Worm (Caenorhabditis elegans) whole organism, young adult: ENCODE results near the gene C01G10.4.

Source experiments
- B0019.2 ChIP-seq: fragments of 200-800 bp; sonication (Bioruptor generic); conservative IDR thresholded peaks from 2 replicates; pipeline ENCODE4 v1.3.6; 2022; ENCODE audit warnings: missing genetic modification reagents, missing genetic modification characterization, missing compliant biosample characterization
- C06A6.2 ChIP-seq: fragments of 200-800 bp; sonication (Bioruptor generic); conservative IDR thresholded peaks from 2 replicates; pipeline ENCODE4 v1.3.6; 2022; ENCODE audit warnings: missing genetic modification characterization, missing compliant biosample characterization
- D2030.7 ChIP-seq: fragments of 200-800 bp; sonication (Bioruptor generic); IDR thresholded peaks from 2 replicates; pipeline ENCODE4 v1.3.6; 2022; ENCODE audit warnings: missing genetic modification reagents, missing genetic modification characterization, missing compliant biosample characterization
- F23B12.7 ChIP-seq: sonication (generic microtip); optimal IDR thresholded peaks from 2 replicates; lab custom pipeline; 2017; ENCODE audit warnings: missing genetic modification characterization, mild to moderate bottlenecking, missing compliant biosample characterization, antibody characterized with exemption, moderate library complexity; ENCODE audit not compliant: insufficient read depth
- F33H1.4 ChIP-seq: fragments of 200-800 bp; sonication (Bioruptor generic); IDR thresholded peaks from 2 replicates; pipeline ENCODE4 v1.3.6; 2022; ENCODE audit warnings: missing genetic modification reagents, missing genetic modification characterization, missing compliant biosample characterization
- F57A8.1 ChIP-seq: fragments of 200-800 bp; sonication (Bioruptor generic); optimal IDR thresholded peaks from 2 replicates; lab custom pipeline; 2018; ENCODE audit warnings: mild to moderate bottlenecking, missing genetic modification characterization, moderate library complexity, missing compliant biosample characterization
- K12H6.12 ChIP-seq: fragments of 200-800 bp; sonication (Bioruptor generic); optimal IDR thresholded peaks from 2 replicates; lab custom pipeline; 2018; ENCODE audit warnings: mild to moderate bottlenecking, missing genetic modification characterization, missing compliant biosample characterization
- T26A5.8 ChIP-seq: sonication (generic microtip); optimal IDR thresholded peaks from 2 replicates; lab custom pipeline; 2016; ENCODE audit warnings: missing genetic modification characterization, missing compliant biosample characterization
- Y95B8A.8 ChIP-seq: fragments of 200-800 bp; sonication (Bioruptor generic); IDR thresholded peaks from 2 replicates; pipeline ENCODE4 v1.3.6; 2022; ENCODE audit warnings: missing genetic modification reagents, missing genetic modification characterization, missing compliant biosample characterization
- ama-1 ChIP-seq, 3 experiments: fragments of 150-350 bp in 1 of 3; sonication (generic microtip) in 2 of 3; optimal IDR thresholded peaks; 2 replicates each; lab custom pipeline; 2014 to 2018; ENCODE audit warnings: missing biosample characterization in 2 of 3, missing genetic modification characterization in 2 of 3, missing genetic modification reagents in 2 of 3
- aptf-3 ChIP-seq: fragments of 200-800 bp; sonication (Bioruptor generic); IDR thresholded peaks from 2 replicates; pipeline ENCODE4 v1.3.6; 2022; ENCODE audit warnings: missing genetic modification characterization, missing compliant biosample characterization
- attf-3 ChIP-seq: fragments of 200-800 bp; sonication (Bioruptor generic); conservative IDR thresholded peaks from 2 replicates; pipeline ENCODE4 v1.3.6; 2022; ENCODE audit warnings: missing genetic modification reagents, missing genetic modification characterization, missing compliant biosample characterization
- ccch-3 ChIP-seq: fragments of 200-800 bp; sonication (Bioruptor generic); optimal IDR thresholded peaks from 2 replicates; lab custom pipeline; 2018; ENCODE audit warnings: mild to moderate bottlenecking, missing genetic modification characterization, missing compliant biosample characterization
- cebp-1 ChIP-seq, 2 experiments: fragments of 200-800 bp in 1 of 2; sonication (Bioruptor generic) in 1 of 2; sonication (generic microtip) in 1 of 2; IDR thresholded peaks in 1 of 2; optimal IDR thresholded peaks in 1 of 2; 2 replicates each; pipeline versions ENCODE4 v1.3.6 to Lab custom; 2017 to 2022; ENCODE audit warnings: missing compliant biosample characterization in 2 of 2, missing genetic modification characterization in 2 of 2, mild to moderate bottlenecking in 1 of 2, missing genetic modification reagents in 1 of 2, moderate library complexity in 1 of 2
- ceh-79 ChIP-seq: sonication (generic microtip); optimal IDR thresholded peaks from 2 replicates; lab custom pipeline; 2017; ENCODE audit warnings: mild to moderate bottlenecking, missing genetic modification characterization, missing compliant biosample characterization
- ceh-91 ChIP-seq: fragments of 200-800 bp; sonication (Bioruptor generic); IDR thresholded peaks from 2 replicates; pipeline ENCODE4 v1.3.6; 2022; ENCODE audit warnings: missing genetic modification reagents, missing genetic modification characterization, missing compliant biosample characterization
- die-1 ChIP-seq: sonication (generic microtip); optimal IDR thresholded peaks from 2 replicates; lab custom pipeline; 2016; ENCODE audit warnings: missing genotype, mild to moderate bottlenecking, missing genetic modification characterization, missing compliant biosample characterization
- dpl-1 ChIP-seq: fragments of 150-350 bp; optimal IDR thresholded peaks from 2 replicates; lab custom pipeline; 2014; ENCODE audit warnings: missing biosample characterization, missing genetic modification reagents, missing genetic modification characterization
- efl-1 ChIP-seq: fragments of 150-350 bp; optimal IDR thresholded peaks from 2 replicates; lab custom pipeline; 2014; ENCODE audit warnings: missing biosample characterization, missing genetic modification reagents, missing genetic modification characterization
- him-1 ChIP-seq: sonication (generic microtip); optimal IDR thresholded peaks from 2 replicates; lab custom pipeline; 2016; ENCODE audit warnings: missing genotype, missing genetic modification reagents, missing genetic modification characterization, missing compliant biosample characterization
- hlh-12 ChIP-seq: sonication (generic microtip); optimal IDR thresholded peaks from 2 replicates; lab custom pipeline; 2016; ENCODE audit warnings: missing genetic modification characterization, missing compliant biosample characterization
- hmg-1.2 ChIP-seq: fragments of 200-800 bp; sonication (Bioruptor generic); IDR thresholded peaks from 2 replicates; pipeline ENCODE4 v1.3.6; 2022; ENCODE audit warnings: missing genetic modification reagents, missing genetic modification characterization, missing compliant biosample characterization
- hrde-1 ChIP-seq: sonication (generic microtip); optimal IDR thresholded peaks from 2 replicates; lab custom pipeline; 2016; ENCODE audit warnings: missing genetic modification characterization, mild to moderate bottlenecking, missing compliant biosample characterization, moderate library complexity, missing genotype, missing genetic modification reagents, borderline replicate concordance
- hsf-1 ChIP-seq: fragments of 200-800 bp; sonication (Bioruptor generic); IDR thresholded peaks from 2 replicates; pipeline ENCODE4 v1.3.6; 2022; ENCODE audit warnings: missing genetic modification reagents, missing genetic modification characterization, missing compliant biosample characterization
- let-607 ChIP-seq, 2 experiments: fragments of 200-800 bp in 1 of 2; sonication (Bioruptor generic) in 1 of 2; sonication (generic microtip) in 1 of 2; optimal IDR thresholded peaks; 2 replicates each; lab custom pipeline; 2016 to 2018; ENCODE audit warnings: mild to moderate bottlenecking in 2 of 2, missing compliant biosample characterization in 2 of 2, missing genetic modification characterization in 2 of 2, moderate library complexity in 2 of 2, missing genotype in 1 of 2
- lin-26 ChIP-seq: fragments of 200-800 bp; sonication (Bioruptor generic); IDR thresholded peaks from 2 replicates; pipeline ENCODE4 v1.3.6; 2022; ENCODE audit warnings: missing genetic modification reagents, missing genetic modification characterization, missing compliant biosample characterization
- lin-54 ChIP-seq: fragments of 200-800 bp; sonication (Bioruptor generic); optimal IDR thresholded peaks from 2 replicates; lab custom pipeline; 2018; ENCODE audit warnings: mild to moderate bottlenecking, missing genetic modification characterization, missing compliant biosample characterization
- lsl-1 ChIP-seq: fragments of 200-800 bp; sonication (Bioruptor generic); optimal IDR thresholded peaks from 2 replicates; lab custom pipeline; 2018; ENCODE audit warnings: mild to moderate bottlenecking, missing genetic modification characterization, moderate library complexity, missing compliant biosample characterization
- madf-3 ChIP-seq: fragments of 200-800 bp; sonication (Bioruptor generic); IDR thresholded peaks from 2 replicates; pipeline ENCODE4 v1.3.6; 2022; ENCODE audit warnings: missing genetic modification reagents, missing genetic modification characterization, missing compliant biosample characterization
- madf-6 ChIP-seq: fragments of 200-800 bp; sonication (Bioruptor generic); IDR thresholded peaks from 2 replicates; pipeline ENCODE4 v1.3.6; 2022; ENCODE audit warnings: missing genetic modification reagents, missing genetic modification characterization, missing compliant biosample characterization
- madf-8 ChIP-seq: fragments of 200-800 bp; sonication (Bioruptor generic); conservative IDR thresholded peaks from 2 replicates; pipeline ENCODE4 v1.3.6; 2022; ENCODE audit warnings: missing genetic modification reagents, missing genetic modification characterization, missing compliant biosample characterization
- mcd-1 ChIP-seq: fragments of 200-800 bp; sonication (Bioruptor generic); IDR thresholded peaks from 2 replicates; pipeline ENCODE4 v1.3.6; 2022; ENCODE audit warnings: missing genetic modification reagents, missing genetic modification characterization, missing compliant biosample characterization
- pbrm-1 ChIP-seq: fragments of 200-800 bp; sonication (Bioruptor generic); IDR thresholded peaks from 2 replicates; pipeline ENCODE4 v1.3.6; 2022; ENCODE audit warnings: missing genetic modification reagents, missing genetic modification characterization, missing compliant biosample characterization
- rcor-1 ChIP-seq: fragments of 200-800 bp; sonication (Bioruptor generic); IDR thresholded peaks from 2 replicates; pipeline ENCODE4 v1.3.6; 2022; ENCODE audit warnings: missing genetic modification reagents, missing genetic modification characterization, missing compliant biosample characterization
- rpc-1 ChIP-seq, 2 experiments: fragments of 150-350 bp in 1 of 2; sonication (generic microtip) in 1 of 2; optimal IDR thresholded peaks; 2 replicates each; lab custom pipeline; 2014 to 2018; ENCODE audit warnings: missing biosample characterization in 1 of 2, missing genetic modification characterization in 1 of 2, missing genetic modification reagents in 1 of 2, missing genotype in 1 of 2
- sea-2 ChIP-seq: fragments of 200-800 bp; sonication (Bioruptor generic); IDR thresholded peaks from 2 replicates; pipeline ENCODE4 v1.3.6; 2022; ENCODE audit warnings: missing genetic modification characterization, missing compliant biosample characterization
- tlf-1 ChIP-seq: fragments of 200-800 bp; sonication (Bioruptor generic); optimal IDR thresholded peaks from 2 replicates; lab custom pipeline; 2018; ENCODE audit warnings: mild to moderate bottlenecking, missing genetic modification characterization, missing compliant biosample characterization
- unc-130 ChIP-seq: sonication (generic microtip); optimal IDR thresholded peaks from 2 replicates; lab custom pipeline; 2016; ENCODE audit warnings: missing genetic modification reagents, missing genetic modification characterization, missing compliant biosample characterization
- ztf-18 ChIP-seq: sonication (generic microtip); optimal IDR thresholded peaks from 2 replicates; lab custom pipeline; 2016; ENCODE audit warnings: missing genotype, mild to moderate bottlenecking, missing genetic modification characterization, missing compliant biosample characterization
- ztf-25 ChIP-seq: fragments of 200-800 bp; sonication (Bioruptor generic); IDR thresholded peaks from 2 replicates; pipeline ENCODE4 v1.3.6; 2022; ENCODE audit warnings: missing genetic modification reagents, missing genetic modification characterization, missing compliant biosample characterization
- ztf-26 ChIP-seq: sonication (generic microtip); optimal IDR thresholded peaks from 2 replicates; lab custom pipeline; 2017; ENCODE audit warnings: missing genetic modification characterization, missing compliant biosample characterization
- ztf-28 ChIP-seq: fragments of 200-800 bp; sonication (Bioruptor generic); IDR thresholded peaks from 2 replicates; pipeline ENCODE4 v1.3.6; 2022; ENCODE audit warnings: missing genetic modification reagents, missing genetic modification characterization, missing compliant biosample characterization
- ztf-3 ChIP-seq: fragments of 200-800 bp; sonication (Bioruptor generic); optimal IDR thresholded peaks from 2 replicates; lab custom pipeline; 2018; ENCODE audit warnings: mild to moderate bottlenecking, missing genetic modification characterization, missing compliant biosample characterization

C01G10.4 gene

DNA sequence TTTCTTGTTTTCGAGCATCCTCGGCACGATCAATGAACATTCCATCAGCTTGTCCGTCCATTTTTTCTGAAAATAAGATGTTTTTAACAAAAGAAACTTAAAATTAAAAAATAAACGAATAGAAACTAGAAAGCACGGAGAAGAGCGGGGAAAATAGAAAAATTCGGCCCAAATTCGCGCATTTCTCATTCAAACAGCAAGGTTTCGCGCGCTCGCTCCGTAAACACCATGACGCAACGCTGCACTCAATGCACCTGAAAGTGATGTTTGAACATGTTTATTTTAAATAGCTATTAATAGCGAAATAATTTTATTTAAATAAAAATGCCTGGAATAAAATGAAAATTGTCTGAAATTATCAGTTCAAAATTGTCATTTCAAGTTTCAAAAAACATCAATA, 30.0 kb upstream of the C01G10.4 start, which contains the start of the genes mcm-3 and C25D7.15 (continued):
- TF ChIP-seq ccch-3 (no peak), ztf-18 (tag; lab: Kevin White, UChicago) (peak; percentile 7), F33H1.4 (GFP tag; lab: Robert Waterston, UW) (peak; percentile 75), ztf-28 (GFP tag; lab: Robert Waterston, UW) (no peak), lin-54 (GFP tag; lab: Kevin White, UChicago) (peak; percentile 80), rcor-1 (GFP tag; lab: Robert Waterston, UW) (peak; percentile 50), hlh-12 (tag; lab: Kevin White, UChicago) (no peak), madf-3 (GFP tag; lab: Robert Waterston, UW) (peak; percentile 78; the same call in 1 of the 2 replicates), lin-26 (GFP tag; lab: Robert Waterston, UW) (no peak), cebp-1 (GFP tag; IDR thresholded peaks at IDR 0.05; lab: Robert Waterston, UW) (no peak), cebp-1 (tag; optimal IDR thresholded peaks at IDR 0.05; lab: Kevin White, UChicago) (peak; percentile 6), hrde-1 (tag; lab: Kevin White, UChicago) (no peak), rpc-1 (optimal IDR thresholded peaks at IDR 0.05; lab: Kevin White, UChicago) (no peak), rpc-1 (tag; optimal IDR thresholded peaks at IDR 0.05; lab: Kevin White, UChicago) (no peak), mcd-1 (GFP tag; lab: Robert Waterston, UW) (peak; percentile 49), dpl-1 (peak; percentile 89), C06A6.2 (GFP tag; lab: Robert Waterston, UW) (no peak), K12H6.12 (tag; lab: Kevin White, UChicago) (no peak), lsl-1 (GFP tag; lab: Kevin White, UChicago) (peak; percentile 78), ztf-25 (GFP tag; lab: Robert Waterston, UW) (no peak), hsf-1 (GFP tag; lab: Robert Waterston, UW) (peak; percentile 87), D2030.7 (peak; percentile 87), ztf-26 (tag; lab: Kevin White, UChicago) (no peak), madf-6 (GFP tag; lab: Robert Waterston, UW) (peak; percentile 97), ceh-91 (GFP tag; lab: Robert Waterston, UW) (peak; percentile 89), F23B12.7 (tag; lab: Kevin White, UChicago) (no peak), aptf-3 (no peak), hmg-1.2 (GFP tag; lab: Robert Waterston, UW) (peak; percentile 46; the same call in 1 of the 2 replicates), unc-130 (GFP tag; lab: Kevin White, UChicago) (peak; percentile 0), ama-1 (optimal IDR thresholded peaks at IDR 0.05; lab: Kevin White, UChicago) (no peak), ama-1 (GFP tag; optimal IDR thresholded peaks at IDR 0.05; lab: Kevin White, UChicago) (no peak), T26A5.8 (tag; lab: Kevin White, UChicago) (no peak), die-1 (tag; lab: Kevin White, UChicago) (no peak), B0019.2 (GFP tag; lab: Robert Waterston, UW) (peak; percentile 84), attf-3 (GFP tag; lab: Robert Waterston, UW) (0 out of 2 replicates have a peak, but pooled peaks have one; percentile 42), pbrm-1 (peak; percentile 63; the same call in 1 of the 2 replicates), let-607 (tag; optimal IDR thresholded peaks at IDR 0.05; lab: Kevin White, UChicago) (no peak), F57A8.1 (GFP tag; lab: Kevin White, UChicago) (no peak), tlf-1 (GFP tag; lab: Kevin White, UChicago) (peak; percentile 68), him-1 (tag; lab: Kevin White, UChicago) (peak; percentile 53), sea-2 (GFP tag; lab: Robert Waterston, UW) (no peak), ztf-3 (GFP tag; lab: Kevin White, UChicago) (no peak), Y95B8A.8 (GFP tag; lab: Robert Waterston, UW) (peak; percentile 61; the same call in 1 of the 2 replicates), efl-1 (GFP tag; lab: Kevin White, UChicago) (peak; percentile 96), ceh-79 (tag; lab: Kevin White, UChicago) (no peak), madf-8 (GFP tag; lab: Robert Waterston, UW) (peak; percentile 90)
- TF ChIP-seq, all 124 proteins: peak for 32
